Worm (Caenorhabditis elegans) whole organism, young adult: ENCODE measurements around the gene tbc-12.

Experiments
- ama-1 ChIP-seq, 3 experiments: fragments of 150-350 bp in 1 of 3; sonication (generic microtip) in 2 of 3; optimal IDR thresholded peaks; 2 replicates each; lab custom pipeline; 2014 to 2018; ENCODE audit warnings: missing biosample characterization in 2 of 3, missing genetic modification characterization in 2 of 3, missing genetic modification reagents in 2 of 3
- aptf-2 ChIP-seq: fragments of 200-800 bp; sonication (Bioruptor generic); conservative IDR thresholded peaks from 2 replicates; pipeline ENCODE4 v1.3.6; 2022; ENCODE audit warnings: missing genetic modification reagents, missing genetic modification characterization, missing compliant biosample characterization
- attf-6 ChIP-seq: fragments of 200-800 bp; sonication (Bioruptor generic); IDR thresholded peaks from 2 replicates; pipeline ENCODE4 v1.3.6; 2022; ENCODE audit warnings: missing genetic modification reagents, missing genetic modification characterization, missing compliant biosample characterization
- snpc-4 ChIP-seq, 5 experiments: fragments of 150-350 bp in 1 of 5; sonication (generic microtip) in 4 of 5; optimal IDR thresholded peaks; 2 replicates each; lab custom pipeline; 2014 to 2018; ENCODE audit warnings: missing genetic modification characterization in 5 of 5, missing biosample characterization in 3 of 5, antibody characterized with exemption in 2 of 5, mild to moderate bottlenecking in 2 of 5, missing compliant biosample characterization in 2 of 5, missing genotype in 2 of 5, moderate library complexity in 2 of 5, missing genetic modification reagents in 1 of 5
- unc-62 ChIP-seq: fragments of 150-350 bp; optimal IDR thresholded peaks from 2 replicates; lab custom pipeline; 2014; ENCODE audit warnings: missing biosample characterization, missing genetic modification reagents, missing genetic modification characterization

DNA sequence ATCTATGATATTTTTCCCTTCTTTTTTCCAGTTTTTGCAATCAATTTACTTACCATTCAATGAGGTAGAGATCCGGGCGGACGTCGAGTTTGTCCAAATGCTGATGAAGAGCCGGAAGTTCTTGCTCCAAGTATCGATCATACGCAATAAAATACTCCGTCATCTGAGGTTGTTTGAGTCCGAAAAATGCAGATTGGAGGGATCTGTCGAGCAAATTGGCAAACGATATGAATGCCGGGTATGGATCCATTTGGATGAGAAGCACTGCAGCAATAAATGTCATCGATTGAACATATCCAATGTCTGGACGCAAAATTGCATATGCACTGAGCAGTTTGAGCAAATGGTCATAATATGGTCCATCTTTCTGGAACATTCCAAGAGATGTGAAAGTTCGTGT, 5.1 kb downstream of the tbc-12 start:
- TF ChIP-seq snpc-4 (GFP tag; optimal IDR thresholded peaks at IDR 0.05; lab: Kevin White, UChicago) (no peak), snpc-4 (tag; optimal IDR thresholded peaks at IDR 0.05; lab: Kevin White, UChicago) (no peak), attf-6 (no peak), aptf-2 (no peak), unc-62 (GFP tag; lab: Kevin White, UChicago) (no peak), ama-1 (optimal IDR thresholded peaks at IDR 0.05; lab: Kevin White, UChicago) (no peak), ama-1 (GFP tag; optimal IDR thresholded peaks at IDR 0.05; lab: Kevin White, UChicago) (no peak)
